Worm (Caenorhabditis elegans): ENCODE data around the gene srx-5.

DNA sequence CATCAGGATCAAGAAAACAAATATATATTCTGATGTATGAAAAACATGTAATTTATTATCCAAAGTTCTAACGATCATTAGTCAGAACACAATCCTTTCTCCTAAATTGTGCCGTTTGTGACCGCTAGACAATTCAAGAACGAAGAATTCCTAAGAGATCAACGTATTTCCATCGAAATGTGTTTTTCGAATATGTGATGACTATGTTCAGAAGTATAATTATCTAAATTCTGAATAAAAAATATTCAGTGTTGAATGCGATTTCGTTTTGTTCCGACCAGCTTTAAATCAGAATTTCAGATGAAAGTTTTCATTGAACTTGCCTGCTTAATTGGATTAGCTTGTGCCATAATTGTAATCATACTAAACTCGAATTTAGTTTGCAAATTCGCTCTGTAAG, 2.4 kb downstream of the srx-5 start, which contains the start of gene srbc-37:
- TF ChIP-seq ref-2 (tag; optimal IDR thresholded peaks at IDR 0.05) (no peak), rnt-1 (tag; optimal IDR thresholded peaks at IDR 0.05) (no peak), pha-4 (tag; optimal IDR thresholded peaks at IDR 0.05) (no peak), hlh-8 (tag; optimal IDR thresholded peaks at IDR 0.05) (no peak), ceh-48 (tag; optimal IDR thresholded peaks at IDR 0.05) (no peak), pax-1 (tag; optimal IDR thresholded peaks at IDR 0.05) (no peak), dve-1 (tag; optimal IDR thresholded peaks at IDR 0.05) (no peak)
